Fruit fly (Drosophila melanogaster) whole organism, embryonic: ENCODE measurements around the gene CG3368.

ENCODE experiments used
- Abd-B ChIP-seq: fragments of 200-800 bp; sonication (Bioruptor generic); optimal IDR thresholded peaks from 2 replicates; lab custom pipeline; 2018; ENCODE audit warnings: missing biosample characterization, mild to moderate bottlenecking, missing genetic modification characterization, moderate library complexity
- Ada2b ChIP-seq: fragments of 200-800 bp; sonication (Bioruptor generic); IDR thresholded peaks from 2 replicates; pipeline ENCODE4 v1.3.6; 2022; ENCODE audit warnings: missing biosample characterization, missing genetic modification characterization
- B-H1 ChIP-seq: fragments of 200-800 bp; sonication (Bioruptor generic); IDR thresholded peaks from 3 replicates; pipeline ENCODE4 v1.3.6; 2022; ENCODE audit warnings: missing biosample characterization, missing genetic modification characterization
- B-H2 ChIP-seq: fragments of 200-800 bp; sonication (Bioruptor generic); optimal IDR thresholded peaks from 2 replicates; lab custom pipeline; 2018; ENCODE audit warnings: missing biosample characterization, mild to moderate bottlenecking, missing genetic modification characterization
- Bgb ChIP-seq: fragments of 200-800 bp; sonication (Bioruptor generic); IDR thresholded peaks from 2 replicates; pipeline ENCODE4 v1.3.6; 2022; ENCODE audit warnings: missing biosample characterization, missing genetic modification characterization; ENCODE audit not compliant: partially characterized antibody
- CG10274 ChIP-seq: fragments of 200-800 bp; sonication (Bioruptor generic); optimal IDR thresholded peaks from 3 replicates; lab custom pipeline; 2017; ENCODE audit warnings: missing biosample characterization, mild to moderate bottlenecking, missing genetic modification characterization
- CG10654 ChIP-seq: fragments of 200-800 bp; sonication (Bioruptor generic); optimal IDR thresholded peaks from 2 replicates; lab custom pipeline; 2016; ENCODE audit warnings: missing biosample characterization, missing genetic modification characterization
- CG11560 ChIP-seq: fragments of 200-800 bp; sonication (Bioruptor generic); IDR thresholded peaks from 3 replicates; pipeline ENCODE4 v1.3.6; 2022; ENCODE audit warnings: missing biosample characterization, missing genetic modification characterization
- CG11695 ChIP-seq: fragments of 200-800 bp; sonication (Bioruptor generic); IDR thresholded peaks from 3 replicates; pipeline ENCODE4 v1.3.6; 2022; ENCODE audit warnings: missing biosample characterization, missing genetic modification characterization
- CG15601 ChIP-seq: fragments of 200-800 bp; sonication (Bioruptor generic); optimal IDR thresholded peaks from 3 replicates; lab custom pipeline; 2019; ENCODE audit warnings: missing biosample characterization, mild to moderate bottlenecking, missing genetic modification characterization, moderate library complexity
- CG15696 ChIP-seq: fragments of 200-800 bp; sonication (Bioruptor generic); optimal IDR thresholded peaks from 2 replicates; lab custom pipeline; 2019; ENCODE audit warnings: missing biosample characterization, mild to moderate bottlenecking, missing genetic modification characterization, moderate library complexity
- CG18011 ChIP-seq: fragments of 200-800 bp; sonication (Bioruptor generic); optimal IDR thresholded peaks from 2 replicates; lab custom pipeline; 2017; ENCODE audit warnings: missing biosample characterization, missing genetic modification characterization, mild to moderate bottlenecking, moderate library complexity, missing genotype
- CG18619 ChIP-seq: fragments of 200-800 bp; sonication (Bioruptor generic); optimal IDR thresholded peaks from 3 replicates; lab custom pipeline; 2017; ENCODE audit warnings: missing biosample characterization, mild to moderate bottlenecking, missing genetic modification characterization
- CG2712 ChIP-seq: fragments of 200-800 bp; optimal IDR thresholded peaks from 3 replicates; lab custom pipeline; 2019; ENCODE audit warnings: missing biosample characterization, mild to moderate bottlenecking, missing genetic modification characterization, moderate library complexity
- CG33557 ChIP-seq: fragments of 200-800 bp; sonication (Bioruptor generic); optimal IDR thresholded peaks from 2 replicates; lab custom pipeline; 2019; ENCODE audit warnings: missing biosample characterization, mild to moderate bottlenecking, missing genetic modification characterization, moderate library complexity
- CG42726 ChIP-seq: fragments of 200-800 bp; sonication (Bioruptor generic); IDR thresholded peaks from 2 replicates; pipeline ENCODE4 v1.3.6; 2022; ENCODE audit warnings: missing biosample characterization, missing genetic modification characterization; ENCODE audit not compliant: partially characterized antibody
- CG4282 ChIP-seq: fragments of 200-800 bp; sonication (Bioruptor generic); optimal IDR thresholded peaks from 2 replicates; lab custom pipeline; 2016; ENCODE audit warnings: missing biosample characterization, missing genetic modification characterization
- CG4854 ChIP-seq: fragments of 200-800 bp; sonication (Bioruptor generic); optimal IDR thresholded peaks from 2 replicates; lab custom pipeline; 2016; ENCODE audit warnings: missing biosample characterization, missing genetic modification characterization, inconsistent platforms
- CG7928 ChIP-seq: fragments of 200-800 bp; sonication (Bioruptor generic); optimal IDR thresholded peaks from 2 replicates; lab custom pipeline; 2017; ENCODE audit warnings: missing biosample characterization, mild to moderate bottlenecking, missing genetic modification characterization
- CG7987 ChIP-seq: fragments of 200-800 bp; sonication (Bioruptor generic); optimal IDR thresholded peaks from 2 replicates; lab custom pipeline; 2018; ENCODE audit warnings: missing biosample characterization, mild to moderate bottlenecking, missing genetic modification characterization, moderate library complexity
- CG8478 ChIP-seq: fragments of >200 bp; optimal IDR thresholded peaks from 2 replicates; lab custom pipeline; 2018
- Doc3 ChIP-seq: fragments of 200-800 bp; sonication (Bioruptor generic); IDR thresholded peaks from 3 replicates; pipeline ENCODE4 v1.3.6; 2022; ENCODE audit warnings: missing biosample characterization, missing genetic modification characterization; ENCODE audit not compliant: partially characterized antibody
- E2f1 ChIP-seq: fragments of 200-800 bp; sonication (Bioruptor generic); IDR thresholded peaks from 2 replicates; pipeline ENCODE4 v1.3.6; 2022; ENCODE audit warnings: missing biosample characterization, missing genetic modification characterization
- Ets97D ChIP-seq: fragments of 200-800 bp; sonication (Bioruptor generic); optimal IDR thresholded peaks from 3 replicates; lab custom pipeline; 2016; ENCODE audit warnings: missing biosample characterization, missing genetic modification characterization
- HmgD ChIP-seq: fragments of 200-800 bp; sonication (Bioruptor generic); optimal IDR thresholded peaks from 3 replicates; lab custom pipeline; 2016; ENCODE audit warnings: missing biosample characterization, missing genetic modification characterization
- Kr ChIP-seq: fragments of 200-800 bp; sonication (Bioruptor generic); optimal IDR thresholded peaks from 2 replicates; lab custom pipeline; 2017; ENCODE audit warnings: missing biosample characterization, mild to moderate bottlenecking, missing genetic modification characterization
- MBD-R2 ChIP-seq: fragments of 200-800 bp; sonication (Bioruptor generic); IDR thresholded peaks from 2 replicates; pipeline ENCODE4 v1.3.6; 2022; ENCODE audit warnings: missing biosample characterization, missing genetic modification characterization
- Scr ChIP-seq: fragments of 200-800 bp; sonication (Bioruptor generic); IDR thresholded peaks from 2 replicates; pipeline ENCODE4 v1.3.6; 2022; ENCODE audit warnings: missing biosample characterization, missing genetic modification characterization; ENCODE audit not compliant: partially characterized antibody
- ab ChIP-seq: fragments of 200-800 bp; sonication (Bioruptor generic); optimal IDR thresholded peaks from 2 replicates; lab custom pipeline; 2016; ENCODE audit warnings: missing biosample characterization, missing genetic modification characterization
- dmrt11E ChIP-seq: fragments of 200-800 bp; sonication (Bioruptor generic); optimal IDR thresholded peaks from 3 replicates; lab custom pipeline; 2018; ENCODE audit warnings: missing biosample characterization, mild to moderate bottlenecking, missing genetic modification characterization, moderate library complexity
- exex ChIP-seq: fragments of 200-800 bp; sonication (Bioruptor generic); optimal IDR thresholded peaks from 4 replicates; lab custom pipeline; 2018; ENCODE audit warnings: missing biosample characterization, mild to moderate bottlenecking, missing genetic modification characterization, moderate library complexity
- fu2 ChIP-seq: fragments of 200-800 bp; sonication (Bioruptor generic); optimal IDR thresholded peaks from 2 replicates; lab custom pipeline; 2016; ENCODE audit warnings: missing biosample characterization, missing genetic modification characterization
- gcm2 ChIP-seq: fragments of 200-800 bp; sonication (Bioruptor generic); optimal IDR thresholded peaks from 2 replicates; lab custom pipeline; 2016; ENCODE audit warnings: missing biosample characterization, missing genetic modification characterization
- grn ChIP-seq: fragments of 200-800 bp; sonication (Bioruptor generic); optimal IDR thresholded peaks from 3 replicates; lab custom pipeline; 2017; ENCODE audit warnings: missing biosample characterization, missing genetic modification characterization
- gsb-n ChIP-seq: fragments of 200-800 bp; sonication (Bioruptor generic); optimal IDR thresholded peaks from 3 replicates; lab custom pipeline; 2018; ENCODE audit warnings: missing biosample characterization, mild to moderate bottlenecking, missing genetic modification characterization
- ind ChIP-seq: fragments of 200-800 bp; sonication (Bioruptor generic); optimal IDR thresholded peaks from 3 replicates; lab custom pipeline; 2016; ENCODE audit warnings: missing biosample characterization, missing genetic modification characterization
- jigr1 ChIP-seq: fragments of 200-800 bp; sonication (Bioruptor generic); IDR thresholded peaks from 3 replicates; pipeline ENCODE4 v1.3.6; 2022; ENCODE audit warnings: missing biosample characterization, missing genetic modification characterization
- kah ChIP-seq: fragments of 200-800 bp; sonication (Bioruptor generic); optimal IDR thresholded peaks from 2 replicates; lab custom pipeline; 2018; ENCODE audit warnings: missing biosample characterization, mild to moderate bottlenecking, missing genetic modification characterization
- pfk ChIP-seq: fragments of 200-800 bp; sonication (Bioruptor generic); optimal IDR thresholded peaks from 2 replicates; lab custom pipeline; 2018; ENCODE audit warnings: missing biosample characterization, mild to moderate bottlenecking, missing genetic modification characterization, moderate library complexity
- pum ChIP-seq: fragments of 200-800 bp; sonication (Bioruptor generic); optimal IDR thresholded peaks from 2 replicates; lab custom pipeline; 2016; ENCODE audit warnings: missing biosample characterization, missing genetic modification characterization
- row ChIP-seq: fragments of 200-800 bp; sonication (Bioruptor generic); IDR thresholded peaks from 3 replicates; pipeline ENCODE4 v1.3.6; 2022; ENCODE audit warnings: missing biosample characterization, missing genetic modification characterization
- shn ChIP-seq: fragments of 200-800 bp; sonication (Bioruptor generic); optimal IDR thresholded peaks from 3 replicates; lab custom pipeline; 2016; ENCODE audit warnings: missing biosample characterization, missing genetic modification characterization
- slbo ChIP-seq: fragments of 200-800 bp; sonication (Bioruptor generic); IDR thresholded peaks from 2 replicates; pipeline ENCODE4 v1.3.6; 2022; ENCODE audit warnings: missing biosample characterization, missing genetic modification characterization
- sob ChIP-seq: fragments of 200-800 bp; sonication (Bioruptor generic); IDR thresholded peaks from 2 replicates; pipeline ENCODE4 v1.3.6; 2022; ENCODE audit warnings: missing biosample characterization, missing genetic modification characterization
- tap ChIP-seq: fragments of 200-800 bp; optimal IDR thresholded peaks from 3 replicates; lab custom pipeline; 2019; ENCODE audit warnings: missing biosample characterization, mild to moderate bottlenecking, missing genetic modification characterization, moderate library complexity
- tna ChIP-seq: fragments of 200-800 bp; sonication (Bioruptor generic); IDR thresholded peaks from 2 replicates; pipeline ENCODE4 v1.3.6; 2022; ENCODE audit warnings: missing biosample characterization, missing genetic modification characterization; ENCODE audit not compliant: partially characterized antibody
- twi ChIP-seq: fragments of 200-800 bp; optimal IDR thresholded peaks from 2 replicates; lab custom pipeline; 2019; ENCODE audit warnings: missing biosample characterization, mild to moderate bottlenecking, missing genetic modification characterization, moderate library complexity
- wek ChIP-seq: fragments of 200-800 bp; sonication (Bioruptor generic); optimal IDR thresholded peaks from 3 replicates; lab custom pipeline; 2018; ENCODE audit warnings: missing biosample characterization, mild to moderate bottlenecking, missing genetic modification characterization, moderate library complexity
- zfh1 ChIP-seq: fragments of 200-800 bp; sonication (Bioruptor generic); IDR thresholded peaks from 3 replicates; pipeline ENCODE4 v1.3.6; 2022; ENCODE audit warnings: missing biosample characterization, missing genetic modification characterization

CG3368 gene

dm6 chr3R:27238438-27239301, 44.9 kb upstream of the CG3368 start, which contains the start of the genes CG31064 and PolA2 (continued):
- peak; percentile 28 for TF ChIP-seq pum (GFP tag; lab: Kevin White, UChicago)
- TF ChIP-seq gsb-n (tag; lab: Kevin White, UChicago), result no peak
- TF ChIP-seq ind (GFP tag; lab: Kevin White, UChicago), result no peak
- TF ChIP-seq CG15601, result peak; percentile 15
- TF ChIP-seq ab, result no peak
- no peak for TF ChIP-seq dmrt11E (tag; lab: Kevin White, UChicago)
- no peak for TF ChIP-seq fu2
- peak; percentile 43 for TF ChIP-seq CG2712
- TF ChIP-seq gcm2, result no peak
- peak; percentile 96 for TF ChIP-seq MBD-R2 (GFP tag; lab: Robert Waterston, UW)
- no peak for TF ChIP-seq zfh1 (GFP tag; lab: Robert Waterston, UW)
- TF ChIP-seq Kr (GFP tag; lab: Kevin White, UChicago), result no peak
- no peak for TF ChIP-seq grn (GFP tag; lab: Kevin White, UChicago)
- TF ChIP-seq HmgD (GFP tag; lab: Kevin White, UChicago), result peak; percentile 58
- TF ChIP-seq CG7987 (GFP tag; lab: Kevin White, UChicago), result peak; percentile 11
- TF ChIP-seq CG15696 (tag; lab: Kevin White, UChicago), result no peak
- TF ChIP-seq CG11695 (GFP tag; lab: Robert Waterston, UW), result 0 out of 3 replicates have a peak, but pooled peaks have one; percentile 26
- TF ChIP-seq sob (GFP tag; lab: Robert Waterston, UW), result no peak
- TF ChIP-seq CG10654 (GFP tag; lab: Kevin White, UChicago), result no peak
- TF ChIP-seq Doc3 (GFP tag; lab: Robert Waterston, UW), result peak; percentile 70
- TF ChIP-seq CG10274 (GFP tag; lab: Kevin White, UChicago), result no peak
- no peak for TF ChIP-seq Abd-B (GFP tag; lab: Kevin White, UChicago)
- TF ChIP-seq CG42726 (GFP tag; lab: Robert Waterston, UW), result peak; percentile 69; the same call in 1 of the 2 replicates
- no peak for TF ChIP-seq jigr1 (GFP tag; lab: Robert Waterston, UW)
- peak; percentile 83 for TF ChIP-seq tna (GFP tag; lab: Robert Waterston, UW)
- TF ChIP-seq CG4282, result no peak
- peak; percentile 86 for TF ChIP-seq Bgb (GFP tag; lab: Robert Waterston, UW)
- TF ChIP-seq twi (tag; lab: Kevin White, UChicago), result no peak
- peak; percentile 59 for TF ChIP-seq kah
- no peak for TF ChIP-seq B-H1 (GFP tag; lab: Robert Waterston, UW)
- TF ChIP-seq Ets97D (GFP tag; lab: Kevin White, UChicago), result peak; percentile 50
- TF ChIP-seq CG18619, result no peak
- TF ChIP-seq CG33557 (GFP tag; lab: Kevin White, UChicago), result no peak
- peak; percentile 23; the same call in 1 of the 2 replicates for TF ChIP-seq slbo (GFP tag; lab: Robert Waterston, UW)
- TF ChIP-seq CG4854 (GFP tag; lab: Kevin White, UChicago), result no peak
- TF ChIP-seq B-H2 (GFP tag; lab: Kevin White, UChicago), result no peak
- TF ChIP-seq tap (tag; lab: Kevin White, UChicago), result no peak
- no peak for TF ChIP-seq CG7928 (GFP tag; lab: Kevin White, UChicago)
- TF ChIP-seq pfk, result no peak
- peak; percentile 17 for TF ChIP-seq CG18011 (GFP tag; lab: Kevin White, UChicago)
- TF ChIP-seq E2f1, result peak; percentile 67; the same call in 1 of the 2 replicates
- TF ChIP-seq exex (tag; lab: Kevin White, UChicago), result no peak
- no peak for TF ChIP-seq shn
- peak; percentile 74 for TF ChIP-seq Scr
- no peak for TF ChIP-seq Ada2b (GFP tag; lab: Robert Waterston, UW)
- no peak for TF ChIP-seq wek (GFP tag; lab: Kevin White, UChicago)
- peak; percentile 46; the same call in 1 of the 3 replicates for TF ChIP-seq row (GFP tag; lab: Robert Waterston, UW)
- no peak for TF ChIP-seq CG11560
- TF ChIP-seq CG8478, result no peak
